Fruit fly (Drosophila melanogaster): ENCODE data around the gene CG17746.

CG17746 gene

dm6 chr3L:3239033-3239752 lies at the start of gene CG17746 (continued):
- no peak for TF ChIP-seq dimm (GFP tag; IDR thresholded peaks at IDR 0.05)
- peak; percentile 18 for TF ChIP-seq caup (GFP tag; optimal IDR thresholded peaks at IDR 0.05; ENCODE audit: severe bottlenecking)
- TF ChIP-seq CG3163 (GFP tag; optimal IDR thresholded peaks at IDR 0.05), result no peak
- no peak for TF ChIP-seq pfk (GFP tag; optimal IDR thresholded peaks at IDR 0.05)
- no peak for TF ChIP-seq Blimp-1 (GFP tag; optimal IDR thresholded peaks at IDR 0.05)
- TF ChIP-seq CG9817 (tag; optimal IDR thresholded peaks at IDR 0.05), result peak; percentile 36
- TF ChIP-seq Neu2 (GFP tag; optimal IDR thresholded peaks at IDR 0.05; ENCODE audit: borderline replicate concordance), result no peak
- TF ChIP-seq nau (GFP tag; optimal IDR thresholded peaks at IDR 0.05), result no peak
- TF ChIP-seq CG11560 (tag; IDR thresholded peaks at IDR 0.05), result no peak
- TF ChIP-seq sna (GFP tag; IDR thresholded peaks at IDR 0.05; ENCODE audit: partially characterized antibody), result no peak; the same call in 1 of the 2 replicates
- TF ChIP-seq Xbp1 (GFP tag; optimal IDR thresholded peaks at IDR 0.05), result peak; percentile 38
- TF ChIP-seq CG4282 (GFP tag; optimal IDR thresholded peaks at IDR 0.05), result peak; percentile 72
- peak; percentile 50 for TF ChIP-seq ERR (GFP tag; optimal IDR thresholded peaks at IDR 0.05)
- no peak for TF ChIP-seq inv (GFP tag; IDR thresholded peaks at IDR 0.05; ENCODE audit: partially characterized antibody)
- TF ChIP-seq CG6272 (GFP tag; IDR thresholded peaks at IDR 0.05), result no peak
- no peak for TF ChIP-seq CG12299 (tag; optimal IDR thresholded peaks at IDR 0.05)
- no peak for TF ChIP-seq tap (tag; optimal IDR thresholded peaks at IDR 0.05)
- TF ChIP-seq CG2129 (GFP tag; IDR thresholded peaks at IDR 0.05; ENCODE audit: partially characterized antibody), result no peak
- TF ChIP-seq bbx (GFP tag; IDR thresholded peaks at IDR 0.05; ENCODE audit: partially characterized antibody), result peak; percentile 54
- peak in 1 of 2 experiments; percentile 29 for TF ChIP-seq chif (GFP tag; optimal IDR thresholded peaks at IDR 0.05)
- no peak for TF ChIP-seq hth (optimal IDR thresholded peaks at IDR 0.05)
- TF ChIP-seq CG6813 (GFP tag; optimal IDR thresholded peaks at IDR 0.05), result no peak
- no peak for TF ChIP-seq CG14050 (GFP tag; IDR thresholded peaks at IDR 0.05)
- TF ChIP-seq Hr3 (GFP tag; optimal IDR thresholded peaks at IDR 0.05), result peak; percentile 41
- TF ChIP-seq Bdp1 (GFP tag; optimal IDR thresholded peaks at IDR 0.05), result peak; percentile 56
- TF ChIP-seq CG7372 (GFP tag; IDR thresholded peaks at IDR 0.05), result no peak
- no peak for TF ChIP-seq gcm2 (GFP tag; optimal IDR thresholded peaks at IDR 0.05)
- TF ChIP-seq pum (GFP tag; optimal IDR thresholded peaks at IDR 0.05), result peak; percentile 18
- no peak for TF ChIP-seq Deaf1 (tag; optimal IDR thresholded peaks at IDR 0.05)
- TF ChIP-seq danr (GFP tag; IDR thresholded peaks at IDR 0.05), result no peak
- TF ChIP-seq sim (GFP tag; IDR thresholded peaks at IDR 0.05), result no peak
- TF ChIP-seq lilli (GFP tag; optimal IDR thresholded peaks at IDR 0.05), result peak; percentile 62
- TF ChIP-seq az2 (GFP tag; optimal IDR thresholded peaks at IDR 0.05), result no peak
- TF ChIP-seq wdn (GFP tag; IDR thresholded peaks at IDR 0.05), result 0 out of 2 replicates have a peak, but pooled peaks have one; percentile 5
- TF ChIP-seq CG6654 (GFP tag; optimal IDR thresholded peaks at IDR 0.05), result no peak
- no peak for TF ChIP-seq toy (GFP tag; IDR thresholded peaks at IDR 0.05)
- TF ChIP-seq Rfx (GFP tag; IDR thresholded peaks at IDR 0.05), result peak; percentile 79
- TF ChIP-seq ken (GFP tag; IDR thresholded peaks at IDR 0.05), result peak; percentile 64; the same call in 2 of the 3 replicates
- TF ChIP-seq CG30431 (GFP tag; optimal IDR thresholded peaks at IDR 0.05), result no peak
- TF ChIP-seq cas (GFP tag; IDR thresholded peaks at IDR 0.05), result peak; percentile 33; the same call in 1 of the 2 replicates
- TF ChIP-seq CG16863 (GFP tag; optimal IDR thresholded peaks at IDR 0.05), result no peak
- no peak for TF ChIP-seq CG6175 (GFP tag; IDR thresholded peaks at IDR 0.05)
- TF ChIP-seq H2.0 (GFP tag; IDR thresholded peaks at IDR 0.05), result 0 out of 2 replicates have a peak, but pooled peaks have one; percentile 9
- no peak for TF ChIP-seq CG4424 (GFP tag; optimal IDR thresholded peaks at IDR 0.05)
- TF ChIP-seq MESR4 (GFP tag; optimal IDR thresholded peaks at IDR 0.05), result peak; percentile 74
- no peak for TF ChIP-seq CG6854 (GFP tag; optimal IDR thresholded peaks at IDR 0.05)
- peak; percentile 20 for TF ChIP-seq shn (GFP tag; optimal IDR thresholded peaks at IDR 0.05)
- 0 out of 2 replicates have a peak, but pooled peaks have one; percentile 6 for TF ChIP-seq onecut (GFP tag; IDR thresholded peaks at IDR 0.05)
- TF ChIP-seq CG12659 (GFP tag; optimal IDR thresholded peaks at IDR 0.05), result peak; percentile 75
- peak; percentile 52; the same call in 2 of the 3 replicates for TF ChIP-seq Dbx (GFP tag; IDR thresholded peaks at IDR 0.05)

Data from whole organism, embryonic.